Worm (Caenorhabditis elegans): ENCODE results near the gene dhhc-8.

Gene dhhc-8

DNA sequence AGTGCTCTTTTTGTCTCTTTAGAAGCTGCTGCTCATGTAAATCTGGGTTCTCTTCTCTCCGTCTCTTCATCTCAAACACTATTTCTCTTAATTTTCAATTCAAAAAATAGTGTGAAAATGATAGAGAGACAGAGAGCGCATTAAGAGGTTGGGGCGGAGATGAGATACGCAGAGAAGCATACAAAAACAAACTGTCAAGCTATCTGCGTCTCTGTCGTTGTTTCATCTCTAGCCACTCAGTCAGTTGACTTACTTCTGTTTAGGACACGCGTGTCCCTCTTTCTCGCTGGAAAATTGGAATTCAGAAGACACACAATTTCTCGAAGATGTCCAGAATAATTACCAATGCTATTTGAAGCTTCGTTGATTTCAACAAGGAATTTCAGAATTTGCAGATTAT is 46.3 kb upstream of the dhhc-8 start (continued):
- TF ChIP-seq R02D3.7 (tag; optimal IDR thresholded peaks at IDR 0.05) (peak; percentile 40), nhr-6 (tag; optimal IDR thresholded peaks at IDR 0.05) (peak; percentile 98), lin-39 (tag; optimal IDR thresholded peaks at IDR 0.05) (no peak), nhr-11 (tag; optimal IDR thresholded peaks at IDR 0.05) (no peak), egl-27 (tag; optimal IDR thresholded peaks at IDR 0.05) (peak; percentile 96), snpc-4 (tag; optimal IDR thresholded peaks at IDR 0.05) (peak; percentile 81), nhr-21 (tag; optimal IDR thresholded peaks at IDR 0.05) (peak; percentile 91), ama-1 (optimal IDR thresholded peaks at IDR 0.05) (peak; percentile 98), nhr-129 (tag; optimal IDR thresholded peaks at IDR 0.05) (peak; percentile 97), nhr-12 (tag; optimal IDR thresholded peaks at IDR 0.05) (no peak), gmeb-1 (tag; optimal IDR thresholded peaks at IDR 0.05) (peak; percentile 83), lin-13 (GFP tag; optimal IDR thresholded peaks at IDR 0.05) (peak; percentile 92), peb-1 (tag; optimal IDR thresholded peaks at IDR 0.05) (no peak), F13H6.1 (tag; optimal IDR thresholded peaks at IDR 0.05) (peak; percentile 96), sma-3 (GFP tag; optimal IDR thresholded peaks at IDR 0.05) (peak; percentile 79), unc-62 (GFP tag; optimal IDR thresholded peaks at IDR 0.05) (peak; percentile 76)

- TF ChIP-seq mbf-1 (tag; optimal IDR thresholded peaks at IDR 0.05) (no peak), nhr-129 (tag; optimal IDR thresholded peaks at IDR 0.05) (no peak), Y55F3AM.14 (GFP tag; optimal IDR thresholded peaks at IDR 0.05) (no peak), nhr-237 (tag; optimal IDR thresholded peaks at IDR 0.05) (no peak), nhr-10 (tag; optimal IDR thresholded peaks at IDR 0.05) (no peak), nhr-12 (tag; optimal IDR thresholded peaks at IDR 0.05) (no peak), skn-1 (tag; optimal IDR thresholded peaks at IDR 0.05) (no peak), ZK546.5 (tag; optimal IDR thresholded peaks at IDR 0.05) (no peak), egl-27 (tag; optimal IDR thresholded peaks at IDR 0.05) (no peak), ceh-82 (tag; optimal IDR thresholded peaks at IDR 0.05) (no peak), nhr-21 (tag; optimal IDR thresholded peaks at IDR 0.05) (no peak), crh-2 (tag; optimal IDR thresholded peaks at IDR 0.05) (no peak), C34F6.9 (tag; optimal IDR thresholded peaks at IDR 0.05) (no peak), dmd-4 (tag; optimal IDR thresholded peaks at IDR 0.05) (no peak), ztf-11 (tag; optimal IDR thresholded peaks at IDR 0.05) (no peak)
These were observed 45.7 kb upstream of the dhhc-8 start for ce11 chrIII:13061734-13062133.

DNA sequence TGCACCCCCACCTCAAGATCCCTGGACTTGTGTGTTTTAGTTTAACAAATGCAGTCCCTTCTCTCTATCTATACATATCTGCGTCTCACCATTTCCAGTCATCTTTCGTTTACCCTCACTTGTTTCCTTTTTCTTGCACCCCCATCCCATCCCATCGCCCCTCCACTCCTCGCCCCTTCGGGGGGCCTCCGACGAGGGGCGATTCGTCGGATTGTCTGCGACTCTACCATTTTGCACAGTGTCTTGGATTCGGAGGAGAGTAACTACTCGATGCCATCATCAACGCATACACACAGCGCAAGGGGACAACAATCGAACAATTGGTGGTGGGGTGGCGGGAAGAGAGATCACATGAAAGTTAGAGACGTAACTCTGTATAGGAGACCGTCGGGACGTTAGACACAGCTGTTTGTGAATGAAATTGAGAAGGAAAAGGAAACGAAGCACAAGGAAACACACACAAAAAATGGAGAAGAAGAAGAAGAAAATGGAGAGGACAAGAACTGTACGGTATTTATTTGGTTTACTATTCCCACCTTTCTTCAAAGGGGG is 44.9 kb upstream of the dhhc-8 start:
- TF ChIP-seq snpc-4 (tag; optimal IDR thresholded peaks at IDR 0.05) (peak; percentile 88), peb-1 (tag; optimal IDR thresholded peaks at IDR 0.05) (peak; percentile 53), ama-1 (optimal IDR thresholded peaks at IDR 0.05) (no peak), ztf-4 (tag; optimal IDR thresholded peaks at IDR 0.05) (peak; percentile 90), lin-39 (tag; optimal IDR thresholded peaks at IDR 0.05) (peak; percentile 40), egl-27 (tag; optimal IDR thresholded peaks at IDR 0.05) (peak; percentile 91), ceh-16 (tag; optimal IDR thresholded peaks at IDR 0.05) (peak; percentile 98), mdl-1 (tag; optimal IDR thresholded peaks at IDR 0.05) (peak; percentile 85 to 89), nhr-12 (tag; optimal IDR thresholded peaks at IDR 0.05) (no peak), ztf-11 (tag; optimal IDR thresholded peaks at IDR 0.05) (no peak), sem-4 (tag; optimal IDR thresholded peaks at IDR 0.05) (peak; percentile 99), aly-2 (tag; optimal IDR thresholded peaks at IDR 0.05) (no peak), nhr-6 (tag; optimal IDR thresholded peaks at IDR 0.05) (peak; percentile 92), skn-1 (tag; optimal IDR thresholded peaks at IDR 0.05) (no peak), lin-13 (GFP tag; optimal IDR thresholded peaks at IDR 0.05) (peak; percentile 92), mbf-1 (tag; optimal IDR thresholded peaks at IDR 0.05) (no peak), nhr-129 (tag; optimal IDR thresholded peaks at IDR 0.05) (peak; percentile 98), zag-1 (tag; optimal IDR thresholded peaks at IDR 0.05) (peak; percentile 97), nhr-21 (tag; optimal IDR thresholded peaks at IDR 0.05) (peak; percentile 84), unc-39 (tag; optimal IDR thresholded peaks at IDR 0.05) (peak; percentile 75), Y55F3AM.14 (GFP tag; optimal IDR thresholded peaks at IDR 0.05) (peak; percentile 87), C34F6.9 (tag; optimal IDR thresholded peaks at IDR 0.05) (peak; percentile 96), lin-11 (tag; optimal IDR thresholded peaks at IDR 0.05) (peak; percentile 64), fos-1 (tag; optimal IDR thresholded peaks at IDR 0.05) (peak; percentile 91), ZK546.5 (tag; optimal IDR thresholded peaks at IDR 0.05) (peak; percentile 11), unc-55 (GFP tag; optimal IDR thresholded peaks at IDR 0.05) (peak; percentile 76), F13H6.1 (tag; optimal IDR thresholded peaks at IDR 0.05) (peak; percentile 98), mab-5 (tag; optimal IDR thresholded peaks at IDR 0.05) (peak; percentile 90), R02D3.7 (tag; optimal IDR thresholded peaks at IDR 0.05) (peak; percentile 17), nhr-25 (tag; optimal IDR thresholded peaks at IDR 0.05) (peak; percentile 89), elt-1 (tag; optimal IDR thresholded peaks at IDR 0.05) (no peak), nhr-10 (tag; optimal IDR thresholded peaks at IDR 0.05) (no peak), nhr-237 (tag; optimal IDR thresholded peaks at IDR 0.05) (peak; percentile 4), crh-2 (tag; optimal IDR thresholded peaks at IDR 0.05) (peak; percentile 96), lsy-2 (tag; optimal IDR thresholded peaks at IDR 0.05) (peak; percentile 77 to 91), ceh-82 (tag; optimal IDR thresholded peaks at IDR 0.05) (peak; percentile 61), sma-9 (GFP tag; optimal IDR thresholded peaks at IDR 0.05) (peak; percentile 89), sma-9 (tag; optimal IDR thresholded peaks at IDR 0.05) (no peak), ztf-1 (GFP tag; conservative IDR thresholded peaks at IDR 0.05) (no peak), elt-3 (tag; optimal IDR thresholded peaks at IDR 0.05) (no peak), gmeb-1 (tag; optimal IDR thresholded peaks at IDR 0.05) (peak; percentile 73), blmp-1 (tag; optimal IDR thresholded peaks at IDR 0.05; ENCODE audit: insufficient read depth) (peak; percentile 38), dmd-4 (tag; optimal IDR thresholded peaks at IDR 0.05) (no peak), unc-62 (GFP tag; optimal IDR thresholded peaks at IDR 0.05) (peak; percentile 67)
